Worm (Caenorhabditis elegans) whole organism, L4 larva: Measurements from ENCODE around the gene R05F9.11.

Experiments used
- nhr-76 ChIP-seq: fragments of 150-350 bp; optimal IDR thresholded peaks from 2 replicates; lab custom pipeline; 2014; ENCODE audit warnings: missing biosample characterization, missing genetic modification characterization
- unc-39 ChIP-seq: sonication (generic microtip); optimal IDR thresholded peaks from 2 replicates; lab custom pipeline; 2017; ENCODE audit warnings: missing biosample characterization, missing genetic modification characterization

DNA sequence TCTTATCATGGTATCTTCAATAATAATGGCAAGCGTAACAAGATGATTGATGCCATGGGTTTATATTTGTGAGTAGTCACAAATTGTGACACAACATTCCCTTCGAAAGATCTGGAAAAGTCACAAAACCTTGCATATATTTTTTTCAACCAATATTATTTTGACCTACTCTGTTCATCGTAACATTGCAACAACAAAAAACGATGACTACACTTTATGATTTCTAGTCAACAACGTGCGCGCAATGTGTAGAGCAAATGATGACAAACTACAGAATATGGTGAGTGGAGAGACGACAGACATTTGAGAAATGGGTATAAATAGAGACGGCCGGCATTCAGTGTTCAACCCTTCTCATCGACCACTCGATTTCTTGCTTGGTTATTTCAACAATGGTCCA is 32.3 kb downstream of the R05F9.11 start, which contains the start of gene gst-7:
- no peak for TF ChIP-seq unc-39 (tag; lab: Kevin White, UChicago)
- no peak for TF ChIP-seq nhr-76
